Worm (Caenorhabditis elegans) whole organism, L1 larva: Measurements from ENCODE around the gene M176.11.

Source experiments
- ceh-88 ChIP-seq: fragments of 200-800 bp; sonication (Bioruptor generic); IDR thresholded peaks from 2 replicates; pipeline ENCODE4 v1.3.6; 2022; ENCODE audit warnings: missing genetic modification characterization, missing compliant biosample characterization
- efl-1 ChIP-seq, 4 experiments: fragments of 150-350 bp; optimal IDR thresholded peaks in 3 of 4; peaks in 1 of 4; 1 replicate in 1 of 4; 2 replicates in 3 of 4; lab custom pipeline; 2014; ENCODE audit warnings: missing biosample characterization in 2 of 4, missing genetic modification characterization in 2 of 4, missing genetic modification reagents in 2 of 4
- fos-1 ChIP-seq: fragments of 150-350 bp; optimal IDR thresholded peaks from 2 replicates; lab custom pipeline; 2014; ENCODE audit warnings: missing biosample characterization, missing genetic modification characterization
- lin-15B ChIP-seq: fragments of 150-350 bp; sonication (generic microtip); optimal IDR thresholded peaks from 3 replicates; lab custom pipeline; 2014; ENCODE audit warnings: missing biosample characterization, missing genetic modification characterization
- lir-3 ChIP-seq: sonication (generic microtip); optimal IDR thresholded peaks from 2 replicates; lab custom pipeline; 2016; ENCODE audit warnings: mild to moderate bottlenecking, missing genetic modification characterization, moderate library complexity, missing compliant biosample characterization; ENCODE audit not compliant: poor library complexity
- nhr-11 ChIP-seq: fragments of 150-350 bp; optimal IDR thresholded peaks from 2 replicates; lab custom pipeline; 2014; ENCODE audit warnings: missing biosample characterization, missing genetic modification characterization
- nhr-28 ChIP-seq: fragments of 150-350 bp; optimal IDR thresholded peaks from 2 replicates; lab custom pipeline; 2014; ENCODE audit warnings: missing biosample characterization, missing genetic modification characterization
- nhr-76 ChIP-seq: sonication (generic microtip); optimal IDR thresholded peaks from 2 replicates; lab custom pipeline; 2017; ENCODE audit warnings: missing biosample characterization, missing genetic modification characterization
- nhr-90 ChIP-seq: sonication (generic microtip); optimal IDR thresholded peaks from 2 replicates; lab custom pipeline; 2016; ENCODE audit warnings: mild to moderate bottlenecking, missing genetic modification characterization, missing compliant biosample characterization; ENCODE audit not compliant: poor library complexity
- snpc-4 ChIP-seq: fragments of 150-350 bp; optimal IDR thresholded peaks from 2 replicates; lab custom pipeline; 2014; ENCODE audit warnings: missing biosample characterization, missing genetic modification characterization
- snu-23 ChIP-seq: sonication (generic microtip); optimal IDR thresholded peaks from 2 replicates; lab custom pipeline; 2016; ENCODE audit warnings: missing genetic modification characterization, missing compliant biosample characterization
- swsn-7 ChIP-seq: sonication (generic microtip); optimal IDR thresholded peaks from 2 replicates; lab custom pipeline; 2016; ENCODE audit warnings: missing genetic modification characterization, missing compliant biosample characterization
- unc-130 ChIP-seq: fragments of 150-350 bp; optimal IDR thresholded peaks from 2 replicates; lab custom pipeline; 2017; ENCODE audit warnings: missing biosample characterization, missing genetic modification characterization, inconsistent platforms
- ztf-11 ChIP-seq, 2 experiments: sonication (generic microtip); optimal IDR thresholded peaks; 2 replicates each; lab custom pipeline; 2016 to 2017; ENCODE audit warnings: missing genetic modification characterization in 2 of 2, missing biosample characterization in 1 of 2, missing compliant biosample characterization in 1 of 2

DNA sequence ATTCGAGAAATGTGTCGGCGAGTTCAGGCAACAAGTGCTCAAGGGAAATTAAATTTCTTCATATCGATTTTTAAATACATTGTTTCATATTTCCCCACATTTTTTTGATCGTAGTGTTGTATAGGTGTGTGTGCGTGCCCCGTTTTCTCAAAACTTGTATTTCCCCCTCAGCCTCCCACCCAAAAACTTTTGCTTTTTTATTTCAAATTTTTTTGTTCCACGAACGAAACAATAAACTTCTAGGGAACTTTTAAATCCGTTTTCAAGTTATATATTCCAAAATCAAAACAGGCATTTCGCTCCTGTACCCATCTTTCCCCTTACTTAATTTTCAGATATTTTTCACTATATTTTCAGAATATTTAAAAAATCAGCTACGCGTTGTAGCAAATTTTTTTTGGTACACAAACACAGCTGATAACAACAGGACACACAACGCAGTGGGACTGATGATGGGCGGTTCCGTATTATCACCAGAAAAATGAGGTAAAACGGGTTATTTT is 4.0 kb upstream of the M176.11 start, which contains the start of the genes M176.4 and M176.16:
- TF ChIP-seq swsn-7 (tag; lab: Kevin White, UChicago) (no peak), unc-130 (no peak), lin-15B (tag; lab: Kevin White, UChicago) (no peak), nhr-90 (no peak), nhr-76 (tag; lab: Kevin White, UChicago) (no peak), lir-3 (tag; lab: Kevin White, UChicago) (no peak), efl-1 (optimal IDR thresholded peaks at IDR 0.05; lab: Kevin White, UChicago) (no peak), efl-1 (GFP tag; optimal IDR thresholded peaks at IDR 0.05 in 1 of 2; lab: Kevin White, UChicago) (peak in 1 of 2 experiments; percentile 52), ceh-88 (no peak), fos-1 (tag; lab: Kevin White, UChicago) (no peak), snu-23 (GFP tag; lab: Kevin White, UChicago) (no peak), nhr-28 (tag; lab: Kevin White, UChicago) (no peak), snpc-4 (tag; lab: Kevin White, UChicago) (no peak), ztf-11 (tag; optimal IDR thresholded peaks at IDR 0.05; lab: Kevin White, UChicago) (no peak), nhr-11 (tag; lab: Kevin White, UChicago) (no peak)
